Fruit fly (Drosophila melanogaster) whole organism, embryonic: ENCODE data around the gene CG13012.
A peak's percentile ranks its signal among the peaks of the same experiment; 100 is the strongest.

ENCODE experiments used
- Abd-B ChIP-seq: fragments of 200-800 bp; sonication (Bioruptor generic); optimal IDR thresholded peaks from 2 replicates; lab custom pipeline; 2018; ENCODE audit warnings: missing biosample characterization, mild to moderate bottlenecking, missing genetic modification characterization, moderate library complexity
- Atf3 ChIP-seq: fragments of 200-800 bp; sonication (Bioruptor generic); optimal IDR thresholded peaks from 3 replicates; lab custom pipeline; 2016; ENCODE audit warnings: missing biosample characterization, missing genetic modification characterization
- CG13624 ChIP-seq: fragments of 200-800 bp; sonication (Bioruptor generic); optimal IDR thresholded peaks from 2 replicates; lab custom pipeline; 2016; ENCODE audit warnings: missing biosample characterization, missing genetic modification characterization
- CG13894 ChIP-seq: fragments of 200-800 bp; sonication (Bioruptor generic); optimal IDR thresholded peaks from 3 replicates; lab custom pipeline; 2018; ENCODE audit warnings: missing biosample characterization, mild to moderate bottlenecking, missing genetic modification characterization, moderate library complexity
- CrebB ChIP-seq: fragments of 200-800 bp; sonication (Bioruptor generic); optimal IDR thresholded peaks from 3 replicates; lab custom pipeline; 2018; ENCODE audit warnings: missing biosample characterization, mild to moderate bottlenecking, missing genetic modification characterization
- hth ChIP-seq: fragments of >200 bp; optimal IDR thresholded peaks from 2 replicates; lab custom pipeline; 2017; ENCODE audit warnings: inconsistent platforms

dm6 chrX:16654931-16655409 is 21.6 kb downstream of the CG13012 start, which contains the start of the genes Nemp and r:
- TF ChIP-seq Atf3 (GFP tag; lab: Kevin White, UChicago) (no peak), CrebB (tag; lab: Kevin White, UChicago) (no peak), hth (lab: Kevin White, UChicago) (no peak), CG13894 (tag; lab: Kevin White, UChicago) (no peak), CG13624 (GFP tag; lab: Kevin White, UChicago) (no peak), Abd-B (GFP tag; lab: Kevin White, UChicago) (peak; percentile 47)
